Fruit fly (Drosophila melanogaster): ENCODE data around the gene CG42813.

- TF ChIP-seq lz (GFP tag; optimal IDR thresholded peaks at IDR 0.05): peak; percentile 35
- TF ChIP-seq topi (GFP tag; optimal IDR thresholded peaks at IDR 0.05): peak; percentile 31
- no peak for TF ChIP-seq CG7368 (GFP tag; optimal IDR thresholded peaks at IDR 0.05)
- TF ChIP-seq Hr38 (GFP tag; optimal IDR thresholded peaks at IDR 0.05): no peak
- TF ChIP-seq CG9139 (GFP tag; optimal IDR thresholded peaks at IDR 0.05): no peak
- TF ChIP-seq CG11762 (GFP tag; optimal IDR thresholded peaks at IDR 0.05; ENCODE audit: insufficient read depth): no peak
- TF ChIP-seq Ets21C (GFP tag; optimal IDR thresholded peaks at IDR 0.05): no peak
- no peak for TF ChIP-seq Blimp-1 (GFP tag; optimal IDR thresholded peaks at IDR 0.05)
- peak; percentile 46 for TF ChIP-seq Eip75B (GFP tag; optimal IDR thresholded peaks at IDR 0.05)
- TF ChIP-seq fd85E (GFP tag; optimal IDR thresholded peaks at IDR 0.05): no peak
- TF ChIP-seq OdsH (GFP tag; optimal IDR thresholded peaks at IDR 0.05): no peak
- no peak for TF ChIP-seq fd59A (GFP tag; optimal IDR thresholded peaks at IDR 0.05)
Observed at dm6 chr3R:27273118-27274062, 45.0 kb upstream of the CG42813 start, which contains the start of gene CG5934.

Data from whole organism, prepupa.